Worm (Caenorhabditis elegans) whole organism, L4 larva: ENCODE results near the gene Y113G7B.27.

Experiments used
- F44E2.7 ChIP-seq: fragments of 200-800 bp; sonication (Bioruptor generic); IDR thresholded peaks from 2 replicates; pipeline ENCODE4 v2.1.2; 2022; ENCODE audit warnings: missing genetic modification characterization, missing compliant biosample characterization
- Y105C5A.15 ChIP-seq: fragments of 200-800 bp; sonication (Bioruptor generic); IDR thresholded peaks from 2 replicates; pipeline ENCODE4 v1.3.6; 2022; ENCODE audit warnings: missing genetic modification characterization, missing compliant biosample characterization
- Y5F2A.4 ChIP-seq: fragments of 200-800 bp; sonication (Bioruptor generic); optimal IDR thresholded peaks from 2 replicates; lab custom pipeline; 2018; ENCODE audit warnings: mild to moderate bottlenecking, missing genetic modification characterization, missing compliant biosample characterization
- Y75B8A.6 ChIP-seq: fragments of 200-800 bp; sonication (Bioruptor generic); IDR thresholded peaks from 2 replicates; pipeline ENCODE4 v1.3.6; 2022; ENCODE audit warnings: missing genetic modification reagents, missing genetic modification characterization, missing compliant biosample characterization
- ZK337.2 ChIP-seq: fragments of 200-800 bp; sonication (Bioruptor generic); IDR thresholded peaks from 2 replicates; pipeline ENCODE4 v1.3.6; 2022; ENCODE audit warnings: missing genetic modification reagents, missing genetic modification characterization, missing compliant biosample characterization
- ZK546.5 ChIP-seq, 2 experiments: sonication (generic microtip); optimal IDR thresholded peaks; 2 replicates each; lab custom pipeline; 2017; ENCODE audit warnings: missing biosample characterization in 2 of 2, missing genetic modification characterization in 2 of 2
- aha-1 ChIP-seq: fragments of 150-350 bp; peaks from one replicate; lab custom pipeline; 2014; ENCODE audit warnings: missing biosample characterization, missing genetic modification characterization
- ama-1 ChIP-seq: fragments of 150-350 bp; optimal IDR thresholded peaks from 2 replicates; lab custom pipeline; 2014; ENCODE audit warnings: inconsistent platforms, mixed read lengths
- attf-4 ChIP-seq: sonication (generic microtip); optimal IDR thresholded peaks from 3 replicates; lab custom pipeline; 2017; ENCODE audit warnings: missing biosample characterization, missing genetic modification characterization
- ceh-20 ChIP-seq: fragments of 200-800 bp; sonication (Bioruptor generic); IDR thresholded peaks from 2 replicates; pipeline ENCODE4 v1.3.6; 2022; ENCODE audit warnings: missing genetic modification reagents, missing genetic modification characterization, missing compliant biosample characterization
- ceh-28 ChIP-seq: fragments of 150-350 bp; optimal IDR thresholded peaks from 2 replicates; lab custom pipeline; 2014; ENCODE audit warnings: missing biosample characterization, missing genetic modification reagents, missing genetic modification characterization
- ceh-32 ChIP-seq: sonication (generic microtip); optimal IDR thresholded peaks from 2 replicates; lab custom pipeline; 2016; ENCODE audit warnings: mild to moderate bottlenecking, missing genetic modification characterization, missing compliant biosample characterization; ENCODE audit not compliant: poor library complexity
- ceh-44 ChIP-seq: fragments of 200-800 bp; sonication (Bioruptor generic); IDR thresholded peaks from 2 replicates; pipeline ENCODE4 v1.3.6; 2022; ENCODE audit warnings: missing genetic modification reagents, missing genetic modification characterization, missing compliant biosample characterization
- ceh-82 ChIP-seq: sonication (generic microtip); optimal IDR thresholded peaks from 2 replicates; lab custom pipeline; 2017; ENCODE audit warnings: missing biosample characterization, missing genetic modification characterization
- ces-1 ChIP-seq: fragments of 150-350 bp; sonication (generic microtip); optimal IDR thresholded peaks from 4 replicates; lab custom pipeline; 2014; ENCODE audit warnings: missing biosample characterization, missing genetic modification reagents, missing genetic modification characterization
- ctbp-1 ChIP-seq: fragments of 200-800 bp; sonication (Bioruptor generic); IDR thresholded peaks from 2 replicates; pipeline ENCODE4 v1.3.6; 2022; ENCODE audit warnings: missing genetic modification reagents, missing genetic modification characterization, missing compliant biosample characterization
- daf-16 ChIP-seq, 3 experiments: sonication (generic microtip); optimal IDR thresholded peaks; 2 replicates each; lab custom pipeline; 2016 to 2017; ENCODE audit warnings: missing genetic modification characterization in 3 of 3, missing genetic modification reagents in 3 of 3, mild to moderate bottlenecking in 2 of 3, missing compliant biosample characterization in 2 of 3, missing biosample characterization in 1 of 3, moderate library complexity in 1 of 3
- daf-19 ChIP-seq: fragments of 200-800 bp; sonication (Bioruptor generic); conservative IDR thresholded peaks from 2 replicates; pipeline ENCODE4 v1.3.6; 2022; ENCODE audit warnings: missing genetic modification characterization, missing compliant biosample characterization
- daf-8 ChIP-seq: fragments of 200-800 bp; sonication (Bioruptor generic); IDR thresholded peaks from 2 replicates; pipeline ENCODE4 v1.3.6; 2022; ENCODE audit warnings: missing genetic modification characterization, missing compliant biosample characterization
- dmd-6 ChIP-seq: fragments of 200-800 bp; sonication (Bioruptor generic); IDR thresholded peaks from 2 replicates; pipeline ENCODE4 v1.3.6; 2022; ENCODE audit warnings: missing genetic modification reagents, missing genetic modification characterization, missing compliant biosample characterization
- dmd-9 ChIP-seq: fragments of 200-800 bp; sonication (Bioruptor generic); IDR thresholded peaks from 2 replicates; pipeline ENCODE4 v1.3.6; 2022; ENCODE audit warnings: missing genetic modification reagents, missing genetic modification characterization, missing compliant biosample characterization
- dpl-1 ChIP-seq: fragments of 150-350 bp; optimal IDR thresholded peaks from 2 replicates; lab custom pipeline; 2014; ENCODE audit warnings: missing biosample characterization, missing genetic modification reagents, missing genetic modification characterization
- duxl-1 ChIP-seq: sonication (generic microtip); optimal IDR thresholded peaks from 2 replicates; lab custom pipeline; 2016; ENCODE audit warnings: mild to moderate bottlenecking, missing genetic modification characterization, moderate library complexity, missing compliant biosample characterization; ENCODE audit not compliant: poor library complexity
- egl-43 ChIP-seq: fragments of 200-800 bp; sonication (Bioruptor generic); IDR thresholded peaks from 2 replicates; pipeline ENCODE4 v1.3.6; 2022; ENCODE audit warnings: missing genetic modification reagents, missing genetic modification characterization, missing compliant biosample characterization
- hlh-11 ChIP-seq: fragments of 200-800 bp; sonication (Bioruptor generic); optimal IDR thresholded peaks from 2 replicates; lab custom pipeline; 2018; ENCODE audit warnings: mild to moderate bottlenecking, missing genetic modification characterization, missing compliant biosample characterization
- hmg-1.1 ChIP-seq: fragments of 200-800 bp; sonication (Bioruptor generic); IDR thresholded peaks from 2 replicates; pipeline ENCODE4 v1.3.6; 2022; ENCODE audit warnings: missing genetic modification reagents, missing genetic modification characterization, missing compliant biosample characterization
- jun-1 ChIP-seq: fragments of 150-350 bp; optimal IDR thresholded peaks from 2 replicates; lab custom pipeline; 2014; ENCODE audit warnings: missing biosample characterization, missing genetic modification reagents, missing genetic modification characterization
- lim-7 ChIP-seq: fragments of 200-800 bp; sonication (Bioruptor generic); IDR thresholded peaks from 2 replicates; pipeline ENCODE4 v1.3.6; 2022; ENCODE audit warnings: missing genetic modification characterization, missing compliant biosample characterization
- lin-15B ChIP-seq: fragments of 150-350 bp; sonication (generic microtip); optimal IDR thresholded peaks from 3 replicates; lab custom pipeline; 2014; ENCODE audit warnings: missing biosample characterization, missing genetic modification characterization
- lin-29 ChIP-seq: fragments of 200-800 bp; sonication (Bioruptor generic); IDR thresholded peaks from 2 replicates; pipeline ENCODE4 v1.3.6; 2022; ENCODE audit warnings: missing genetic modification reagents, missing genetic modification characterization, missing compliant biosample characterization
- lin-39 ChIP-seq: fragments of 150-350 bp; optimal IDR thresholded peaks from 2 replicates; lab custom pipeline; 2014; ENCODE audit warnings: missing biosample characterization, missing genetic modification reagents, missing genetic modification characterization
- madf-9 ChIP-seq: fragments of 200-800 bp; sonication (Bioruptor generic); conservative IDR thresholded peaks from 2 replicates; pipeline ENCODE4 v1.3.6; 2022; ENCODE audit warnings: missing genetic modification reagents, missing genetic modification characterization, missing compliant biosample characterization
- mep-1 ChIP-seq: fragments of 150-350 bp; sonication (generic microtip); optimal IDR thresholded peaks from 3 replicates; lab custom pipeline; 2014; ENCODE audit warnings: missing biosample characterization, missing genetic modification characterization
- nhr-102 ChIP-seq: sonication (generic microtip); optimal IDR thresholded peaks from 2 replicates; lab custom pipeline; 2016; ENCODE audit warnings: mild to moderate bottlenecking, missing genetic modification characterization, moderate library complexity, missing compliant biosample characterization
- nhr-111 ChIP-seq: fragments of 200-800 bp; sonication (Bioruptor generic); optimal IDR thresholded peaks from 2 replicates; lab custom pipeline; 2018; ENCODE audit warnings: mild to moderate bottlenecking, missing genetic modification characterization, missing compliant biosample characterization
- nhr-25 ChIP-seq: sonication (generic microtip); optimal IDR thresholded peaks from 2 replicates; lab custom pipeline; 2017; ENCODE audit warnings: missing genetic modification characterization, mild to moderate bottlenecking, missing compliant biosample characterization, antibody characterized with exemption, moderate library complexity, borderline replicate concordance; ENCODE audit not compliant: insufficient read depth
- nhr-28 ChIP-seq: fragments of 150-350 bp; optimal IDR thresholded peaks from 2 replicates; lab custom pipeline; 2014; ENCODE audit warnings: missing biosample characterization, missing genetic modification characterization
- nhr-41 ChIP-seq: fragments of 200-800 bp; sonication (Bioruptor generic); IDR thresholded peaks from 2 replicates; pipeline ENCODE4 v1.3.6; 2022; ENCODE audit warnings: missing genetic modification reagents, missing genetic modification characterization, missing compliant biosample characterization
- nhr-42 ChIP-seq: fragments of 200-800 bp; sonication (Bioruptor generic); IDR thresholded peaks from 2 replicates; pipeline ENCODE4 v1.3.6; 2022; ENCODE audit warnings: missing genetic modification characterization, missing compliant biosample characterization
- nhr-6 ChIP-seq: fragments of 150-350 bp; optimal IDR thresholded peaks from 2 replicates; lab custom pipeline; 2014; ENCODE audit warnings: missing biosample characterization, missing genetic modification characterization
- nhr-77 ChIP-seq: fragments of 150-350 bp; optimal IDR thresholded peaks from 2 replicates; lab custom pipeline; 2014; ENCODE audit warnings: missing biosample characterization, missing genetic modification characterization
- pha-4 ChIP-seq, 2 experiments: fragments of 150-350 bp in 1 of 2; fragments of 200-800 bp in 1 of 2; sonication (Bioruptor generic) in 1 of 2; IDR thresholded peaks in 1 of 2; optimal IDR thresholded peaks in 1 of 2; 2 replicates each; pipeline versions ENCODE4 v1.3.6 to Lab custom; 2014 to 2022; ENCODE audit warnings: missing genetic modification characterization in 2 of 2, missing genetic modification reagents in 2 of 2, missing biosample characterization in 1 of 2, missing compliant biosample characterization in 1 of 2
- php-3 ChIP-seq: fragments of 200-800 bp; sonication (Bioruptor generic); IDR thresholded peaks from 2 replicates; pipeline ENCODE4 v1.3.6; 2022; ENCODE audit warnings: missing genetic modification reagents, missing genetic modification characterization, missing compliant biosample characterization
- pqm-1 ChIP-seq: sonication (generic microtip); optimal IDR thresholded peaks from 2 replicates; lab custom pipeline; 2017; ENCODE audit warnings: missing biosample characterization, missing genetic modification characterization
- set-16 ChIP-seq: fragments of 200-800 bp; sonication (Bioruptor generic); IDR thresholded peaks from 2 replicates; pipeline ENCODE4 v1.3.6; 2022; ENCODE audit warnings: missing genetic modification reagents, missing genetic modification characterization, missing compliant biosample characterization
- tra-1 ChIP-seq: fragments of 200-800 bp; sonication (Bioruptor generic); IDR thresholded peaks from 2 replicates; pipeline ENCODE4 v1.3.6; 2022; ENCODE audit warnings: missing genetic modification reagents, missing genetic modification characterization, missing compliant biosample characterization
- unc-130 ChIP-seq: sonication (generic microtip); optimal IDR thresholded peaks from 2 replicates; lab custom pipeline; 2016; ENCODE audit warnings: missing genetic modification reagents, missing genetic modification characterization, missing compliant biosample characterization
- ztf-7 ChIP-seq: fragments of 150-350 bp; optimal IDR thresholded peaks from 2 replicates; lab custom pipeline; 2014; ENCODE audit warnings: missing biosample characterization, missing genetic modification characterization

The Y113G7B.27 gene

DNA sequence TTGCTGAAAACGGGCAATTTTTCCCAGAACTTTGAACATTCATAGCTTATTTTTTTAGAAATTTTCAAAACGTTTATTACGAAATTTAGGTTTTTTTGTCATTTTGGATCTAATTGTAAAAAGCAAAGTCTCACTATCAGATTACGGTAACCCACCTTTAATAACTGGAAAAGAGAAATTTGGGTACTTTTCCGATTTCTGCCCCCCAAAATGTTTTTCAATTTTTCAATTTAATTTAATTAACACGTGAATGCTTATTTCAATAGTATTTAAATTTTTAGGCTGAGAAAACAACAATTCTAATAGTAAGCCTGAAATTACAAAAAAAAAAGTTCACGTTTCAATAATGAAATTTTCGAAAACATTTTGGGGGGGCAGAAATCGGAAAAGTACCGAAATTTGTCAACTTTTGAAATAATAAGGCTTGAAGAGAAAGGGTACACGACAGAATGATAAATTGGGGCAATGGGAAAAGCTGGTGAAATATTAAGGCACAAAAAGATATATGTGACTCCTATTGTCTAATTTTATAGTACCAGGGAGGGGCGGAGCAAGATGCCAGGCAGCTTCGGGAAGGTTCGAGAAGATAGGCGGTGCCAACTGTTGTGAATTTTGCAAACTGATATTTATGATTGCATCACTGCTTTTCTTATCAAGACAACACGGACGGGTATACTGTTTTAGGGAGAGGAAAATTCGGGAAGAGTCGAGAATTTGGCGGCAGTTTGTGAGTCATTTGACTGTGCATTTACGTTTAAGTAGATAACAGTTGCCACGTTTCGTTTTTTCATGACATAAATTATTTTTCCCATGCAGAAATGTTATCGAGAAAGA is 28.4 kb upstream of the Y113G7B.27 start, which contains the start of gene F19B2.5:
F19B2.5 (minus strand) TSS at position 107 of the 834 bp plus-strand sequence.
- TF ChIP-seq duxl-1 (tag; lab: Kevin White, UChicago) (no peak), dmd-9 (GFP tag; lab: Robert Waterston, UW) (peak; percentile 49; the same call in 1 of the 2 replicates), dmd-6 (peak; percentile 83), ceh-32 (tag; lab: Kevin White, UChicago) (no peak), aha-1 (peak; percentile 92), daf-19 (GFP tag; lab: Robert Waterston, UW) (no peak), ZK546.5 (tag; optimal IDR thresholded peaks at IDR 0.05; lab: Kevin White, UChicago) (no peak), jun-1 (tag; lab: Kevin White, UChicago) (peak; percentile 66), lin-39 (tag; lab: Kevin White, UChicago) (no peak), F44E2.7 (GFP tag; lab: Robert Waterston, UW) (0 out of 2 replicates have a peak, but pooled peaks have one; percentile 73), ama-1 (peak; percentile 88), nhr-42 (GFP tag; lab: Robert Waterston, UW) (0 out of 2 replicates have a peak, but pooled peaks have one; percentile 53), nhr-77 (tag; lab: Kevin White, UChicago) (peak; percentile 49), php-3 (GFP tag; lab: Robert Waterston, UW) (peak; percentile 97), hlh-11 (tag; lab: Kevin White, UChicago) (peak; percentile 88), attf-4 (tag; lab: Kevin White, UChicago) (no peak), nhr-28 (tag; lab: Kevin White, UChicago) (peak; percentile 62), lin-15B (no peak), egl-43 (GFP tag; lab: Robert Waterston, UW) (no peak), nhr-25 (tag; lab: Kevin White, UChicago) (no peak), ces-1 (GFP tag; lab: Kevin White, UChicago) (no peak), Y75B8A.6 (GFP tag; lab: Robert Waterston, UW) (0 out of 2 replicates have a peak, but pooled peaks have one; percentile 20), madf-9 (GFP tag; lab: Robert Waterston, UW) (0 out of 2 replicates have a peak, but pooled peaks have one; percentile 13), nhr-111 (no peak), nhr-41 (GFP tag; lab: Robert Waterston, UW) (0 out of 2 replicates have a peak, but pooled peaks have one; percentile 40), pha-4 (GFP tag; IDR thresholded peaks at IDR 0.05; lab: Robert Waterston, UW) (0 out of 2 replicates have a peak, but pooled peaks have one; percentile 50), pha-4 (tag; optimal IDR thresholded peaks at IDR 0.05; lab: Kevin White, UChicago) (no peak), ceh-28 (tag; lab: Kevin White, UChicago) (no peak), ztf-7 (peak; percentile 25), ceh-44 (GFP tag; lab: Robert Waterston, UW) (no peak), mep-1 (tag; lab: Kevin White, UChicago) (peak; percentile 6), daf-16 (GFP tag; optimal IDR thresholded peaks at IDR 0.05; lab: Kevin White, UChicago) (peak in 1 of 2 experiments; percentile 97), daf-16 (tag; optimal IDR thresholded peaks at IDR 0.05; lab: Kevin White, UChicago) (peak; percentile 99), lin-29 (GFP tag; lab: Robert Waterston, UW) (no peak), nhr-102 (tag; lab: Kevin White, UChicago) (peak; percentile 93), lim-7 (GFP tag; lab: Robert Waterston, UW) (no peak), Y105C5A.15 (GFP tag; lab: Robert Waterston, UW) (no peak), Y5F2A.4 (GFP tag; lab: Kevin White, UChicago) (no peak), unc-130 (GFP tag; lab: Kevin White, UChicago) (no peak), nhr-6 (tag; lab: Kevin White, UChicago) (peak; percentile 25), dpl-1 (peak; percentile 26), ctbp-1 (GFP tag; lab: Robert Waterston, UW) (no peak), ZK337.2 (no peak), tra-1 (GFP tag; lab: Robert Waterston, UW) (peak; percentile 90; the same call in 1 of the 2 replicates), daf-8 (GFP tag; lab: Robert Waterston, UW) (no peak), pqm-1 (peak; percentile 11), ceh-20 (GFP tag; lab: Robert Waterston, UW) (peak; percentile 89), hmg-1.1 (GFP tag; lab: Robert Waterston, UW) (0 out of 2 replicates have a peak, but pooled peaks have one; percentile 6), set-16 (GFP tag; lab: Robert Waterston, UW) (no peak; the same call in none of the 2 replicates), ceh-82 (tag; lab: Kevin White, UChicago) (no peak)
